Worm (Caenorhabditis elegans) whole organism, young adult: ENCODE data around the gene C53C11.5.
A peak's percentile ranks its signal among the peaks of the same experiment; 100 is the strongest.
"Not testable (repeated sequence)": the region's sequence is repeated elsewhere in the genome, so short reads cannot be mapped to it uniquely, and the experiment has no call there.

Source experiments
- B0261.1 ChIP-seq: sonication (generic microtip); optimal IDR thresholded peaks from 2 replicates; lab custom pipeline; 2016; ENCODE audit warnings: mild to moderate bottlenecking, missing genetic modification characterization, moderate library complexity, missing compliant biosample characterization
- C17E4.6 ChIP-seq: fragments of 200-800 bp; sonication (Bioruptor generic); IDR thresholded peaks from 2 replicates; pipeline ENCODE4 v1.3.6; 2022; ENCODE audit warnings: missing genetic modification reagents, missing genetic modification characterization, missing compliant biosample characterization
- D2030.7 ChIP-seq: fragments of 200-800 bp; sonication (Bioruptor generic); IDR thresholded peaks from 2 replicates; pipeline ENCODE4 v1.3.6; 2022; ENCODE audit warnings: missing genetic modification reagents, missing genetic modification characterization, missing compliant biosample characterization
- F33H1.4 ChIP-seq: fragments of 200-800 bp; sonication (Bioruptor generic); IDR thresholded peaks from 2 replicates; pipeline ENCODE4 v1.3.6; 2022; ENCODE audit warnings: missing genetic modification reagents, missing genetic modification characterization, missing compliant biosample characterization
- F39B2.1 ChIP-seq: fragments of 200-800 bp; sonication (Bioruptor generic); IDR thresholded peaks from 2 replicates; pipeline ENCODE4 v1.3.6; 2022; ENCODE audit warnings: missing genetic modification reagents, missing genetic modification characterization, missing compliant biosample characterization
- F57C9.4 ChIP-seq: sonication (generic microtip); optimal IDR thresholded peaks from 2 replicates; lab custom pipeline; 2017; ENCODE audit warnings: mild to moderate bottlenecking, missing genetic modification characterization, missing compliant biosample characterization
- K12H6.12 ChIP-seq: fragments of 200-800 bp; sonication (Bioruptor generic); optimal IDR thresholded peaks from 2 replicates; lab custom pipeline; 2018; ENCODE audit warnings: mild to moderate bottlenecking, missing genetic modification characterization, missing compliant biosample characterization
- T07F8.4 ChIP-seq: sonication (generic microtip); optimal IDR thresholded peaks from 2 replicates; lab custom pipeline; 2016; ENCODE audit warnings: mild to moderate bottlenecking, missing genetic modification characterization, moderate library complexity, missing compliant biosample characterization
- akir-1 ChIP-seq: fragments of 200-800 bp; sonication (Bioruptor generic); optimal IDR thresholded peaks from 2 replicates; lab custom pipeline; 2018; ENCODE audit warnings: mild to moderate bottlenecking, missing genetic modification characterization, moderate library complexity, missing compliant biosample characterization
- ceh-27 ChIP-seq: fragments of 200-800 bp; sonication (Bioruptor generic); optimal IDR thresholded peaks from 2 replicates; lab custom pipeline; 2018; ENCODE audit warnings: mild to moderate bottlenecking, missing genetic modification characterization, moderate library complexity, missing compliant biosample characterization
- ceh-79 ChIP-seq: sonication (generic microtip); optimal IDR thresholded peaks from 2 replicates; lab custom pipeline; 2017; ENCODE audit warnings: mild to moderate bottlenecking, missing genetic modification characterization, missing compliant biosample characterization
- dox-1 ChIP-seq: fragments of 200-800 bp; sonication (Bioruptor generic); IDR thresholded peaks from 2 replicates; pipeline ENCODE4 v1.3.6; 2022; ENCODE audit warnings: missing genetic modification reagents, missing genetic modification characterization, missing compliant biosample characterization
- dpl-1 ChIP-seq: fragments of 150-350 bp; optimal IDR thresholded peaks from 2 replicates; lab custom pipeline; 2014; ENCODE audit warnings: missing biosample characterization, missing genetic modification reagents, missing genetic modification characterization
- egl-18 ChIP-seq: fragments of 200-800 bp; sonication (Bioruptor generic); IDR thresholded peaks from 2 replicates; pipeline ENCODE4 v1.3.6; 2022; ENCODE audit warnings: missing genetic modification reagents, missing genetic modification characterization, missing compliant biosample characterization
- egrh-3 ChIP-seq: fragments of 200-800 bp; sonication (Bioruptor generic); IDR thresholded peaks from 2 replicates; pipeline ENCODE4 v1.3.6; 2022; ENCODE audit warnings: missing genetic modification reagents, missing genetic modification characterization, missing compliant biosample characterization
- hlh-12 ChIP-seq: sonication (generic microtip); optimal IDR thresholded peaks from 2 replicates; lab custom pipeline; 2016; ENCODE audit warnings: missing genetic modification characterization, missing compliant biosample characterization
- hrde-1 ChIP-seq: sonication (generic microtip); optimal IDR thresholded peaks from 2 replicates; lab custom pipeline; 2016; ENCODE audit warnings: missing genetic modification characterization, mild to moderate bottlenecking, missing compliant biosample characterization, moderate library complexity, missing genotype, missing genetic modification reagents, borderline replicate concordance
- hsf-1 ChIP-seq: fragments of 200-800 bp; sonication (Bioruptor generic); IDR thresholded peaks from 2 replicates; pipeline ENCODE4 v1.3.6; 2022; ENCODE audit warnings: missing genetic modification reagents, missing genetic modification characterization, missing compliant biosample characterization
- lin-26 ChIP-seq: fragments of 200-800 bp; sonication (Bioruptor generic); IDR thresholded peaks from 2 replicates; pipeline ENCODE4 v1.3.6; 2022; ENCODE audit warnings: missing genetic modification reagents, missing genetic modification characterization, missing compliant biosample characterization
- lin-40 ChIP-seq: sonication (generic microtip); optimal IDR thresholded peaks from 2 replicates; lab custom pipeline; 2016; ENCODE audit warnings: missing genetic modification characterization, mild to moderate bottlenecking, missing compliant biosample characterization, missing genotype, missing genetic modification reagents
- lsy-27 ChIP-seq: sonication (generic microtip); optimal IDR thresholded peaks from 2 replicates; lab custom pipeline; 2017; ENCODE audit warnings: missing genetic modification characterization, mild to moderate bottlenecking, missing compliant biosample characterization, antibody characterized with exemption, missing genotype, borderline replicate concordance; ENCODE audit not compliant: insufficient read depth
- madf-3 ChIP-seq: fragments of 200-800 bp; sonication (Bioruptor generic); IDR thresholded peaks from 2 replicates; pipeline ENCODE4 v1.3.6; 2022; ENCODE audit warnings: missing genetic modification reagents, missing genetic modification characterization, missing compliant biosample characterization
- mcd-1 ChIP-seq: fragments of 200-800 bp; sonication (Bioruptor generic); IDR thresholded peaks from 2 replicates; pipeline ENCODE4 v1.3.6; 2022; ENCODE audit warnings: missing genetic modification reagents, missing genetic modification characterization, missing compliant biosample characterization
- nfya-1 ChIP-seq: sonication (generic microtip); optimal IDR thresholded peaks from 2 replicates; lab custom pipeline; 2017; ENCODE audit warnings: antibody characterized with exemption, missing compliant biosample characterization, missing genetic modification characterization, borderline replicate concordance; ENCODE audit not compliant: insufficient read depth
- nfyb-1 ChIP-seq: fragments of 200-800 bp; sonication (Bioruptor generic); IDR thresholded peaks from 2 replicates; pipeline ENCODE4 v1.3.6; 2022; ENCODE audit warnings: missing genetic modification reagents, missing genetic modification characterization, missing compliant biosample characterization
- nhr-179 ChIP-seq: sonication (generic microtip); optimal IDR thresholded peaks from 2 replicates; lab custom pipeline; 2016; ENCODE audit warnings: mild to moderate bottlenecking, missing genetic modification characterization, missing compliant biosample characterization
- pbrm-1 ChIP-seq: fragments of 200-800 bp; sonication (Bioruptor generic); IDR thresholded peaks from 2 replicates; pipeline ENCODE4 v1.3.6; 2022; ENCODE audit warnings: missing genetic modification reagents, missing genetic modification characterization, missing compliant biosample characterization
- rec-8 ChIP-seq, 2 experiments: sonication (generic microtip); optimal IDR thresholded peaks; 2 replicates each; lab custom pipeline; 2016; ENCODE audit warnings: mild to moderate bottlenecking in 2 of 2, missing genetic modification characterization in 2 of 2, missing genetic modification reagents in 2 of 2, missing genotype in 2 of 2, missing biosample characterization in 1 of 2, missing compliant biosample characterization in 1 of 2, moderate library complexity in 1 of 2
- sptf-2 ChIP-seq: fragments of 200-800 bp; sonication (Bioruptor generic); optimal IDR thresholded peaks from 2 replicates; lab custom pipeline; 2018; ENCODE audit warnings: mild to moderate bottlenecking, missing genetic modification characterization, missing compliant biosample characterization
- tbp1 ChIP-seq: fragments of 200-800 bp; sonication (Bioruptor generic); optimal IDR thresholded peaks from 2 replicates; lab custom pipeline; 2018; ENCODE audit warnings: mild to moderate bottlenecking, missing genetic modification characterization, missing compliant biosample characterization
- tlf-1 ChIP-seq: fragments of 200-800 bp; sonication (Bioruptor generic); optimal IDR thresholded peaks from 2 replicates; lab custom pipeline; 2018; ENCODE audit warnings: mild to moderate bottlenecking, missing genetic modification characterization, missing compliant biosample characterization
- zfh-2 ChIP-seq: fragments of 200-800 bp; sonication (Bioruptor generic); conservative IDR thresholded peaks from 2 replicates; pipeline ENCODE4 v1.3.6; 2022; ENCODE audit warnings: missing genetic modification reagents, missing genetic modification characterization, missing compliant biosample characterization

The C53C11.5 gene

DNA sequence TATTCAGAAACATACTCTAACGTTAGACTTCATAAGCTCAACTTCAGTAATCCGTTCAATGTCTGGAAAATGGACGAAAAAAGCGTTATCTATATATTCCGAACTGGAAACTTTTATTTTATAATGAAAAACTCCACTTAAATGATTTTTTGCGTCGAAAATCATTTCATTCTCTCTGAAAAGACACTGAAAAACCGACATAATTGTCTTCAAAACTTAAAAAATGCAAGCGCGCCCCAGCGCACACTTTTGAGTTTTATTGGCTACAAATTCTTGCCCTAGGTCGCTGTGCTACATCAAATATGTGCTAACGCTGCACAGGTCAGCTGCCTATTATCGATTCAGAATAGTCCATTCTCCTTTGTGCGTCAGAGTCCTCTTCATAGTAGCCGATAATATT, 28.9 kb upstream of the C53C11.5 start, which contains the start of gene C33E10.1:
TSS of gene C33E10.1 (plus strand) at position 301 of the 400 bp plus-strand sequence.
- TF ChIP-seq hrde-1 (tag; lab: Kevin White, UChicago); rec-8 (tag; optimal IDR thresholded peaks at IDR 0.05; lab: Kevin White, UChicago); nfya-1 (tag; lab: Kevin White, UChicago): not testable (repeated sequence)

DNA sequence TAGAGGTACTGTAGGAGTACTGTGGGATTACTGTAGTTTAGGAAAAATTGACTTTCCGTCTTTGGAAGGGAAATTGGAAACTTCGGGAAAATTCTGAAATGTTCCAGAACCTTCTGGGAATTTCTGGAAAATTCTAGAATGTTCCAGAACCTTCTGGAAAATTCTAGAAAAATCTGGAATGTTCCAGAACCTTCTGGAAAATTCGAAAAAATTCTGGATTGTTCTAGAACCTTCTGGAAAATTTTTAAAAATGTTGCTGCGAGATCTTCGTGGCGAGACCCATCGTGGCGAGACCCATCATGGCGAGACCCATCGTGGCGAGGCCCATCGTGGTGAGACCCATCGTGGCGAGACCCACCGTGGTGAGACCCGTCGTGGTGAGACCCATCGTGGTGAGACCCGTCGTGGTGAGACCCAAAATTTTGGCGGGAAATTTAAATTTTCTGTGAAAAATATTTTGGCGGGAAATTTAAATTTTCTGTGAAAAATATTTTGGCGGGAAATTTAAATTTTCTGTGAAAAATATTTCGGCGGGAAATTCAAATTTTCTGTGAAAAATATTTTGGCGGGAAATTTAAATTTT, 23.0 kb upstream of the C53C11.5 start, which contains the start of gene C53C11.4:
TSS of gene C53C11.4 (plus strand) at position 179 of the 583 bp plus-strand sequence.
- TF ChIP-seq dox-1 (GFP tag; lab: Robert Waterston, UW) (peak; percentile 61), D2030.7 (GFP tag; lab: Robert Waterston, UW) (0 out of 2 replicates have a peak, but pooled peaks have one; percentile 13), hsf-1 (GFP tag; lab: Robert Waterston, UW) (peak; percentile 94), F33H1.4 (GFP tag; lab: Robert Waterston, UW) (peak; percentile 40)

ce11 chrX:17311525-17311924, 22.3 kb upstream of the C53C11.5 start:
- peak; percentile 80 for TF ChIP-seq egrh-3 (GFP tag; lab: Robert Waterston, UW)
- TF ChIP-seq hsf-1 (GFP tag; lab: Robert Waterston, UW) = peak; percentile 90
- TF ChIP-seq, all 124 proteins: peak for 2; not testable (repeated sequence) for 122

DNA sequence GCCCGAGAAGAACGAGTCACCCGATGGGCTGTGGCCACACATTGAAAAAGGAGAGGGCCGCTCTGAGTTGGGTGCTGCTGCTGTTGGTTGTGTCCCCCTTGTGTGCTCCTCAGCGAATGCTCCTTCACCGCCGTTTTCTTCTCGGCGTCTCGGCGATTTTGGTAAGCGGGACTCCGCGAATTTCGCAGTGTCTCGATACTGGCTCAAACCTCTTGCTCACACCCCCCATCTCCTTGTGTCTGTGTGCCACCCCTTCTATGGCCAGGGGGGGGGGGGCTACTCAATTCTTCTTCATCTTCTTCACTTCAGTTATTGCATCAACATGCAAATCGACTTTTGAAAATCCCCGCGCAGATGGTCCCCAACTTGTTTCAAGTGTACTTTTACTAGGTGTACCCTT, 18.9 kb upstream of the C53C11.5 start:
- no peak for TF ChIP-seq madf-3 (GFP tag; lab: Robert Waterston, UW)
- peak; percentile 67; the same call in 1 of the 2 replicates for TF ChIP-seq egrh-3 (GFP tag; lab: Robert Waterston, UW)
- peak; percentile 32; the same call in 1 of the 2 replicates for TF ChIP-seq pbrm-1 (GFP tag; lab: Robert Waterston, UW)
- 0 out of 2 replicates have a peak, but pooled peaks have one; percentile 42 for TF ChIP-seq lin-26 (GFP tag; lab: Robert Waterston, UW)
- no peak for TF ChIP-seq tlf-1
- peak; percentile 28; the same call in 1 of the 2 replicates for TF ChIP-seq dox-1 (GFP tag; lab: Robert Waterston, UW)
- TF ChIP-seq ceh-27 = peak; percentile 57
- TF ChIP-seq egl-18 (GFP tag; lab: Robert Waterston, UW) = 0 out of 2 replicates have a peak, but pooled peaks have one; percentile 32
- no peak for TF ChIP-seq hlh-12 (tag; lab: Kevin White, UChicago)
- TF ChIP-seq F33H1.4 (GFP tag; lab: Robert Waterston, UW) = no peak
- peak; percentile 50 for TF ChIP-seq K12H6.12
- no peak for TF ChIP-seq T07F8.4 (tag; lab: Kevin White, UChicago)
- peak; percentile 95 for TF ChIP-seq zfh-2 (GFP tag; lab: Robert Waterston, UW)

DNA sequence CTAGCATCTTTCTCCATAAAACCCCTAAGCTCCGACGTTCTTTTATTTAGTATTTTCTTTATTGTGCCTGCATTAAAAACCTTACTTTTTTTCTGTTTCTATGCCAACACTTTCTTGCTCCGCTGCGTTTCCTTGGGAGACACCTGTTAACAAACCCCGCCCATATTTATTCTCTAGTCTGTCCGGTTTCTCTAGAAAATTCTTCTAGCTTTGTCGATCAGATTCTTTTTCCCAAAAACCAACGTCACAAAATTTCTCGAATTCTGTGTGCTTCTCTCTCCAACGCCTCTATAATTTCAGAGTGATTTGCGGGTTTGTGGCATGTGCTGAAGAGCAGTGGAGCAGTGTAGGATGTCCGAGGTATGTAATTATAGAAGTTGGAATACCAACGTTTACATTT, 15.6 kb upstream of the C53C11.5 start, which contains the start of gene ptr-5:
TSS of gene ptr-5 (plus strand) at position 301 of the 400 bp plus-strand sequence.
- TF ChIP-seq F57C9.4 (no peak), ceh-27 (no peak), dpl-1 (GFP tag; lab: Kevin White, UChicago) (no peak), sptf-2 (GFP tag; lab: Kevin White, UChicago) (no peak), tbp1 (GFP tag; lab: Kevin White, UChicago) (no peak), C17E4.6 (GFP tag; lab: Robert Waterston, UW) (no peak), akir-1 (no peak)

- TF ChIP-seq mcd-1 (GFP tag; lab: Robert Waterston, UW) (no peak), lin-40 (no peak), nhr-179 (tag; lab: Kevin White, UChicago) (no peak), ceh-79 (tag; lab: Kevin White, UChicago) (no peak), nfyb-1 (GFP tag; lab: Robert Waterston, UW) (no peak), F39B2.1 (GFP tag; lab: Robert Waterston, UW) (no peak), lsy-27 (tag; lab: Kevin White, UChicago) (no peak), B0261.1 (tag; lab: Kevin White, UChicago) (no peak)
- TF ChIP-seq, all 124 proteins: peak for 0
Measured at ce11 chrX:17320572-17320971, 13.3 kb upstream of the C53C11.5 start.
